Worm (Caenorhabditis elegans): Measurements from ENCODE around the gene cdh-3.

DNA sequence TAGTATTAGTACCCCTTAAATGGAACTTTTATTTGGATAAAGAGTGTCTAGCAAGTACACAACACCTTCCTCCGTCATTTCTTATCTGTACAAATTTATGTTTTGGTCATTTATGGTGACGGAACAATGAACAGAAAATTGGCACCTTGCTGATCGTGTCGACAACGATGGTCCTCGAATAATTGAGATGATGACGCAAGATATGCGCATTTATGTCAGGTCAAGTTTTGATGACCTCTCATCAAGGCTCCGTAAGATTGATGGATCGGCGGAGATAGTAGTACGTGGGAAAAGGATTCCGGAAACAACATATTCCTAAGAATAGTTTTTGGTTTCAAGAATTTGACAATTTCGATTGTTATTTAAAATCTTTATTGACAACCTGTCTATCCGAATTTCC, 20.1 kb downstream of the cdh-3 start:
- TF ChIP-seq ZK337.2 (GFP tag; IDR thresholded peaks at IDR 0.05) (no peak), unc-130 (GFP tag; optimal IDR thresholded peaks at IDR 0.05) (no peak), ceh-44 (GFP tag; IDR thresholded peaks at IDR 0.05) (no peak), zfp-2 (tag; optimal IDR thresholded peaks at IDR 0.05) (no peak), aha-1 (tag) (no peak), Y48G9A.11 (GFP tag; IDR thresholded peaks at IDR 0.05) (no peak), pqm-1 (tag; optimal IDR thresholded peaks at IDR 0.05) (no peak), nhr-77 (tag; optimal IDR thresholded peaks at IDR 0.05) (no peak)
